Worm (Caenorhabditis elegans) whole organism, young adult: ENCODE data around the gene srx-13.
A peak's percentile ranks its signal among the peaks of the same experiment; 100 is the strongest.

Experiments
- B0019.2 ChIP-seq: fragments of 200-800 bp; sonication (Bioruptor generic); conservative IDR thresholded peaks from 2 replicates; pipeline ENCODE4 v1.3.6; 2022; ENCODE audit warnings: missing genetic modification reagents, missing genetic modification characterization, missing compliant biosample characterization
- B0035.1 ChIP-seq: sonication (generic microtip); optimal IDR thresholded peaks from 2 replicates; lab custom pipeline; 2016; ENCODE audit warnings: missing genetic modification characterization, mild to moderate bottlenecking, missing compliant biosample characterization, missing genotype, missing genetic modification reagents
- D2030.7 ChIP-seq: fragments of 200-800 bp; sonication (Bioruptor generic); IDR thresholded peaks from 2 replicates; pipeline ENCODE4 v1.3.6; 2022; ENCODE audit warnings: missing genetic modification reagents, missing genetic modification characterization, missing compliant biosample characterization
- F23B12.7 ChIP-seq: sonication (generic microtip); optimal IDR thresholded peaks from 2 replicates; lab custom pipeline; 2017; ENCODE audit warnings: missing genetic modification characterization, mild to moderate bottlenecking, missing compliant biosample characterization, antibody characterized with exemption, moderate library complexity; ENCODE audit not compliant: insufficient read depth
- F57A8.1 ChIP-seq: fragments of 200-800 bp; sonication (Bioruptor generic); optimal IDR thresholded peaks from 2 replicates; lab custom pipeline; 2018; ENCODE audit warnings: mild to moderate bottlenecking, missing genetic modification characterization, moderate library complexity, missing compliant biosample characterization
- Y53G8AR.9 ChIP-seq: fragments of 200-800 bp; sonication (Bioruptor generic); conservative IDR thresholded peaks from 2 replicates; pipeline ENCODE4 v1.3.6; 2022; ENCODE audit warnings: missing genetic modification reagents, missing genetic modification characterization, missing compliant biosample characterization
- Y79H2A.3 ChIP-seq: fragments of 200-800 bp; sonication (Bioruptor generic); conservative IDR thresholded peaks from 2 replicates; pipeline ENCODE4 v1.3.6; 2022; ENCODE audit warnings: missing genetic modification reagents, missing genetic modification characterization, missing compliant biosample characterization
- aptf-2 ChIP-seq: fragments of 200-800 bp; sonication (Bioruptor generic); conservative IDR thresholded peaks from 2 replicates; pipeline ENCODE4 v1.3.6; 2022; ENCODE audit warnings: missing genetic modification reagents, missing genetic modification characterization, missing compliant biosample characterization
- athp-1 ChIP-seq: sonication (generic microtip); optimal IDR thresholded peaks from 2 replicates; lab custom pipeline; 2017; ENCODE audit warnings: mild to moderate bottlenecking, missing genetic modification characterization, missing compliant biosample characterization
- attf-3 ChIP-seq: fragments of 200-800 bp; sonication (Bioruptor generic); conservative IDR thresholded peaks from 2 replicates; pipeline ENCODE4 v1.3.6; 2022; ENCODE audit warnings: missing genetic modification reagents, missing genetic modification characterization, missing compliant biosample characterization
- attf-5 ChIP-seq: fragments of 200-800 bp; sonication (Bioruptor generic); optimal IDR thresholded peaks from 2 replicates; lab custom pipeline; 2018; ENCODE audit warnings: mild to moderate bottlenecking, missing genetic modification characterization, missing compliant biosample characterization
- ccch-3 ChIP-seq: fragments of 200-800 bp; sonication (Bioruptor generic); optimal IDR thresholded peaks from 2 replicates; lab custom pipeline; 2018; ENCODE audit warnings: mild to moderate bottlenecking, missing genetic modification characterization, missing compliant biosample characterization
- ceh-40 ChIP-seq: fragments of 200-800 bp; sonication (Bioruptor generic); IDR thresholded peaks from 2 replicates; pipeline ENCODE4 v1.3.6; 2022; ENCODE audit warnings: missing genetic modification characterization, missing compliant biosample characterization
- dpff-1 ChIP-seq: sonication (generic microtip); optimal IDR thresholded peaks from 2 replicates; lab custom pipeline; 2017; ENCODE audit warnings: mild to moderate bottlenecking, missing genetic modification characterization, missing compliant biosample characterization
- dpl-1 ChIP-seq: fragments of 150-350 bp; optimal IDR thresholded peaks from 2 replicates; lab custom pipeline; 2014; ENCODE audit warnings: missing biosample characterization, missing genetic modification reagents, missing genetic modification characterization
- egrh-3 ChIP-seq: fragments of 200-800 bp; sonication (Bioruptor generic); IDR thresholded peaks from 2 replicates; pipeline ENCODE4 v1.3.6; 2022; ENCODE audit warnings: missing genetic modification reagents, missing genetic modification characterization, missing compliant biosample characterization
- ets-4 ChIP-seq: fragments of 200-800 bp; sonication (Bioruptor generic); optimal IDR thresholded peaks from 2 replicates; lab custom pipeline; 2018; ENCODE audit warnings: mild to moderate bottlenecking, missing genetic modification characterization, missing compliant biosample characterization
- hmg-1.2 ChIP-seq: fragments of 200-800 bp; sonication (Bioruptor generic); IDR thresholded peaks from 2 replicates; pipeline ENCODE4 v1.3.6; 2022; ENCODE audit warnings: missing genetic modification reagents, missing genetic modification characterization, missing compliant biosample characterization
- hsf-1 ChIP-seq: fragments of 200-800 bp; sonication (Bioruptor generic); IDR thresholded peaks from 2 replicates; pipeline ENCODE4 v1.3.6; 2022; ENCODE audit warnings: missing genetic modification reagents, missing genetic modification characterization, missing compliant biosample characterization
- let-526 ChIP-seq: fragments of 200-800 bp; sonication (Bioruptor generic); IDR thresholded peaks from 2 replicates; pipeline ENCODE4 v1.3.6; 2022; ENCODE audit warnings: missing genetic modification reagents, missing genetic modification characterization, missing compliant biosample characterization
- mcd-1 ChIP-seq: fragments of 200-800 bp; sonication (Bioruptor generic); IDR thresholded peaks from 2 replicates; pipeline ENCODE4 v1.3.6; 2022; ENCODE audit warnings: missing genetic modification reagents, missing genetic modification characterization, missing compliant biosample characterization
- nfyb-1 ChIP-seq: fragments of 200-800 bp; sonication (Bioruptor generic); IDR thresholded peaks from 2 replicates; pipeline ENCODE4 v1.3.6; 2022; ENCODE audit warnings: missing genetic modification reagents, missing genetic modification characterization, missing compliant biosample characterization
- rcor-1 ChIP-seq: fragments of 200-800 bp; sonication (Bioruptor generic); IDR thresholded peaks from 2 replicates; pipeline ENCODE4 v1.3.6; 2022; ENCODE audit warnings: missing genetic modification reagents, missing genetic modification characterization, missing compliant biosample characterization
- sea-2 ChIP-seq: fragments of 200-800 bp; sonication (Bioruptor generic); IDR thresholded peaks from 2 replicates; pipeline ENCODE4 v1.3.6; 2022; ENCODE audit warnings: missing genetic modification characterization, missing compliant biosample characterization
- somi-1 ChIP-seq: fragments of 200-800 bp; sonication (Bioruptor generic); optimal IDR thresholded peaks from 2 replicates; lab custom pipeline; 2018; ENCODE audit warnings: mild to moderate bottlenecking, missing genetic modification characterization, missing compliant biosample characterization
- tbx-9 ChIP-seq: sonication (generic microtip); optimal IDR thresholded peaks from 2 replicates; lab custom pipeline; 2016; ENCODE audit warnings: borderline replicate concordance, missing genetic modification characterization, inconsistent platforms, missing compliant biosample characterization
- tlf-1 ChIP-seq: fragments of 200-800 bp; sonication (Bioruptor generic); optimal IDR thresholded peaks from 2 replicates; lab custom pipeline; 2018; ENCODE audit warnings: mild to moderate bottlenecking, missing genetic modification characterization, missing compliant biosample characterization
- zfh-2 ChIP-seq: fragments of 200-800 bp; sonication (Bioruptor generic); conservative IDR thresholded peaks from 2 replicates; pipeline ENCODE4 v1.3.6; 2022; ENCODE audit warnings: missing genetic modification reagents, missing genetic modification characterization, missing compliant biosample characterization
- ztf-22 ChIP-seq: fragments of 200-800 bp; sonication (Bioruptor generic); optimal IDR thresholded peaks from 2 replicates; lab custom pipeline; 2018; ENCODE audit warnings: mild to moderate bottlenecking, missing genetic modification characterization, moderate library complexity, missing compliant biosample characterization
- ztf-25 ChIP-seq: fragments of 200-800 bp; sonication (Bioruptor generic); IDR thresholded peaks from 2 replicates; pipeline ENCODE4 v1.3.6; 2022; ENCODE audit warnings: missing genetic modification reagents, missing genetic modification characterization, missing compliant biosample characterization
- ztf-26 ChIP-seq: sonication (generic microtip); optimal IDR thresholded peaks from 2 replicates; lab custom pipeline; 2017; ENCODE audit warnings: missing genetic modification characterization, missing compliant biosample characterization
- ztf-28 ChIP-seq: fragments of 200-800 bp; sonication (Bioruptor generic); IDR thresholded peaks from 2 replicates; pipeline ENCODE4 v1.3.6; 2022; ENCODE audit warnings: missing genetic modification reagents, missing genetic modification characterization, missing compliant biosample characterization

The srx-13 gene

ce11 chrIV:1110999-1111398 is 7.5 kb downstream of the srx-13 start (continued):
- no peak for TF ChIP-seq ztf-26 (tag; lab: Kevin White, UChicago)
- no peak for TF ChIP-seq F57A8.1 (GFP tag; lab: Kevin White, UChicago)
- TF ChIP-seq let-526, result no peak
- TF ChIP-seq hsf-1 (GFP tag; lab: Robert Waterston, UW), result no peak
- TF ChIP-seq ccch-3 (GFP tag; lab: Kevin White, UChicago), result no peak
- TF ChIP-seq Y53G8AR.9, result no peak
- TF ChIP-seq sea-2 (GFP tag; lab: Robert Waterston, UW), result no peak
- TF ChIP-seq tlf-1 (GFP tag; lab: Kevin White, UChicago), result no peak
- no peak for TF ChIP-seq ceh-40

- TF ChIP-seq ets-4 (GFP tag; lab: Kevin White, UChicago) (no peak), mcd-1 (GFP tag; lab: Robert Waterston, UW) (0 out of 2 replicates have a peak, but pooled peaks have one; percentile 27), zfh-2 (GFP tag; lab: Robert Waterston, UW) (0 out of 2 replicates have a peak, but pooled peaks have one; percentile 43)
- TF ChIP-seq, all 124 proteins: peak for 2
Measured at ce11 chrIV:1108030-1108429, 10.4 kb downstream of the srx-13 start.

- peak; percentile 80 for TF ChIP-seq zfh-2 (GFP tag; lab: Robert Waterston, UW)
- TF ChIP-seq B0035.1, result no peak
Measured at ce11 chrIV:1107190-1107589, 11.3 kb downstream of the srx-13 start, which contains the start of gene ost-1. ost-1 (plus strand) TSS chrIV:1107396.

ce11 chrIV:1105999-1106398 is 12.5 kb downstream of the srx-13 start:
- TF ChIP-seq hmg-1.2 (GFP tag; lab: Robert Waterston, UW) (no peak), ceh-40 (no peak), nfyb-1 (no peak), somi-1 (no peak), F23B12.7 (no peak), D2030.7 (GFP tag; lab: Robert Waterston, UW) (no peak), aptf-2 (GFP tag; lab: Robert Waterston, UW) (no peak), ets-4 (GFP tag; lab: Kevin White, UChicago) (no peak), Y79H2A.3 (GFP tag; lab: Robert Waterston, UW) (no peak), dpff-1 (tag; lab: Kevin White, UChicago) (no peak), ztf-25 (GFP tag; lab: Robert Waterston, UW) (no peak)

ce11 chrIV:1105104-1105503 is 13.4 kb downstream of the srx-13 start:
- TF ChIP-seq egrh-3 (GFP tag; lab: Robert Waterston, UW), result no peak
- no peak for TF ChIP-seq tbx-9 (tag; lab: Kevin White, UChicago)
- no peak for TF ChIP-seq rcor-1 (GFP tag; lab: Robert Waterston, UW)
- TF ChIP-seq attf-5, result no peak
- no peak for TF ChIP-seq dpl-1 (GFP tag; lab: Kevin White, UChicago)
- TF ChIP-seq ccch-3 (GFP tag; lab: Kevin White, UChicago), result no peak
- no peak for TF ChIP-seq ztf-28 (GFP tag; lab: Robert Waterston, UW)
- TF ChIP-seq ztf-22 (GFP tag; lab: Kevin White, UChicago), result no peak

- TF ChIP-seq attf-3, result no peak
- no peak for TF ChIP-seq B0019.2 (GFP tag; lab: Robert Waterston, UW)
- TF ChIP-seq athp-1 (tag; lab: Kevin White, UChicago), result no peak
Measured at ce11 chrIV:1104518-1104917, 13.9 kb downstream of the srx-13 start, which contains the start of the genes C44B12.9 and C44B12.3. C44B12.9 (minus strand) TSS chrIV:1104618. C44B12.3 (plus strand) TSS chrIV:1104766.
